Fruit fly (Drosophila melanogaster) whole organism, prepupa: ENCODE results near the gene SC35.
A peak's percentile ranks its signal among the peaks of the same experiment; 100 is the strongest.

Source experiments
- Blimp-1 ChIP-seq: fragments of 200-800 bp; sonication (Bioruptor generic); optimal IDR thresholded peaks from 3 replicates; lab custom pipeline; 2017; ENCODE audit warnings: missing biosample characterization, missing genetic modification characterization, mild to moderate bottlenecking, moderate library complexity, missing genetic modification reagents
- CG10631 ChIP-seq: fragments of 200-800 bp; sonication (Bioruptor generic); optimal IDR thresholded peaks from 2 replicates; lab custom pipeline; 2016; ENCODE audit warnings: missing biosample characterization, missing genetic modification characterization
- CG10669 ChIP-seq: fragments of 200-800 bp; sonication (Bioruptor generic); optimal IDR thresholded peaks from 3 replicates; lab custom pipeline; 2018; ENCODE audit warnings: missing biosample characterization, mild to moderate bottlenecking, missing genetic modification characterization, moderate library complexity
- CG11294 ChIP-seq: fragments of 200-800 bp; sonication (Bioruptor generic); IDR thresholded peaks from 2 replicates; pipeline ENCODE4 v1.3.6; 2022; ENCODE audit warnings: missing biosample characterization, missing genetic modification characterization
- CG11762 ChIP-seq: fragments of 200-800 bp; sonication (Bioruptor generic); optimal IDR thresholded peaks from 3 replicates; lab custom pipeline; 2016; ENCODE audit warnings: missing biosample characterization, missing genetic modification characterization; ENCODE audit not compliant: insufficient read depth
- CG11902 ChIP-seq: fragments of 200-800 bp; sonication (Bioruptor generic); optimal IDR thresholded peaks from 3 replicates; lab custom pipeline; 2016; ENCODE audit warnings: missing biosample characterization, missing genetic modification characterization
- CG15336 ChIP-seq: fragments of 200-800 bp; sonication (Bioruptor generic); IDR thresholded peaks from 2 replicates; pipeline ENCODE4 v1.3.6; 2022; ENCODE audit warnings: missing biosample characterization, missing genetic modification characterization
- CG1621 ChIP-seq: fragments of 200-800 bp; sonication (Bioruptor generic); optimal IDR thresholded peaks from 3 replicates; lab custom pipeline; 2018; ENCODE audit warnings: missing biosample characterization, mild to moderate bottlenecking, missing genetic modification characterization
- CG3032 ChIP-seq: fragments of 200-800 bp; optimal IDR thresholded peaks from 2 replicates; lab custom pipeline; 2019; ENCODE audit warnings: missing biosample characterization, mild to moderate bottlenecking, missing genetic modification characterization, moderate library complexity
- CG31627 ChIP-seq: fragments of 200-800 bp; sonication (Bioruptor generic); optimal IDR thresholded peaks from 3 replicates; lab custom pipeline; 2016; ENCODE audit warnings: missing biosample characterization, missing genetic modification characterization
- CG32006 ChIP-seq: fragments of 200-800 bp; sonication (Bioruptor generic); optimal IDR thresholded peaks from 3 replicates; lab custom pipeline; 2017; ENCODE audit warnings: missing biosample characterization, mild to moderate bottlenecking, missing genetic modification characterization
- CG34406 ChIP-seq: fragments of 200-800 bp; sonication (Bioruptor generic); optimal IDR thresholded peaks from 3 replicates; lab custom pipeline; 2016; ENCODE audit warnings: missing biosample characterization, missing genetic modification characterization
- CG3919 ChIP-seq: fragments of 200-800 bp; sonication (Bioruptor generic); optimal IDR thresholded peaks from 3 replicates; lab custom pipeline; 2016; ENCODE audit warnings: missing biosample characterization, missing genetic modification characterization
- CG6163 ChIP-seq: fragments of 200-800 bp; sonication (Bioruptor generic); IDR thresholded peaks from 3 replicates; pipeline ENCODE4 v1.3.6; 2022; ENCODE audit warnings: missing biosample characterization, missing genetic modification characterization
- CG6808 ChIP-seq: fragments of 200-800 bp; sonication (Bioruptor generic); optimal IDR thresholded peaks from 3 replicates; lab custom pipeline; 2017; ENCODE audit warnings: missing biosample characterization, missing genetic modification characterization, mild to moderate bottlenecking, moderate library complexity, missing genetic modification reagents
- CG6854 ChIP-seq: fragments of 200-800 bp; sonication (Bioruptor generic); optimal IDR thresholded peaks from 2 replicates; lab custom pipeline; 2017; ENCODE audit warnings: missing biosample characterization, mild to moderate bottlenecking, missing genetic modification characterization
- CG7368 ChIP-seq: fragments of 200-800 bp; sonication (Bioruptor generic); optimal IDR thresholded peaks from 3 replicates; lab custom pipeline; 2016; ENCODE audit warnings: missing biosample characterization, missing genetic modification characterization
- CG8119 ChIP-seq: fragments of 200-800 bp; sonication (Bioruptor generic); IDR thresholded peaks from 3 replicates; pipeline ENCODE4 v1.3.6; 2022; ENCODE audit warnings: missing biosample characterization, missing genetic modification characterization
- CG8632 ChIP-seq: fragments of 200-800 bp; sonication (Bioruptor generic); optimal IDR thresholded peaks from 3 replicates; lab custom pipeline; 2016; ENCODE audit warnings: missing biosample characterization, missing genetic modification characterization
- CG9139 ChIP-seq: fragments of 200-800 bp; sonication (Bioruptor generic); optimal IDR thresholded peaks from 3 replicates; lab custom pipeline; 2017; ENCODE audit warnings: missing biosample characterization, mild to moderate bottlenecking, missing genetic modification characterization
- Eip75B ChIP-seq: fragments of 200-800 bp; sonication (Bioruptor generic); optimal IDR thresholded peaks from 3 replicates; lab custom pipeline; 2016; ENCODE audit warnings: missing biosample characterization, missing genetic modification characterization
- Eip78C ChIP-seq: fragments of 200-800 bp; sonication (Bioruptor generic); peaks from one replicate; lab custom pipeline; 2016; ENCODE audit warnings: missing biosample characterization, missing genetic modification characterization
- Eip93F ChIP-seq: fragments of 200-800 bp; sonication (Bioruptor generic); optimal IDR thresholded peaks from 2 replicates; lab custom pipeline; 2016; ENCODE audit warnings: missing biosample characterization, mild to moderate bottlenecking, missing genetic modification characterization
- Ets96B ChIP-seq: fragments of 200-800 bp; optimal IDR thresholded peaks from 2 replicates; lab custom pipeline; 2019; ENCODE audit warnings: missing biosample characterization, mild to moderate bottlenecking, missing genetic modification characterization, moderate library complexity
- Gug ChIP-seq: fragments of 200-800 bp; sonication (Bioruptor generic); IDR thresholded peaks from 2 replicates; pipeline ENCODE4 v1.3.6; 2022; ENCODE audit warnings: missing biosample characterization, missing genetic modification characterization
- Hr38 ChIP-seq: sonication (Bioruptor generic); optimal IDR thresholded peaks from 2 replicates; lab custom pipeline; 2016; ENCODE audit warnings: missing biosample characterization, missing genetic modification characterization
- Hr39 ChIP-seq: fragments of 200-800 bp; sonication (Bioruptor generic); optimal IDR thresholded peaks from 2 replicates; lab custom pipeline; 2016; ENCODE audit warnings: missing biosample characterization, missing genetic modification characterization
- Hr4 ChIP-seq: fragments of 200-800 bp; sonication (Bioruptor generic); optimal IDR thresholded peaks from 3 replicates; lab custom pipeline; 2016; ENCODE audit warnings: missing biosample characterization, missing genetic modification characterization
- Lpt ChIP-seq: fragments of 200-800 bp; sonication (Bioruptor generic); optimal IDR thresholded peaks from 3 replicates; lab custom pipeline; 2016; ENCODE audit warnings: missing biosample characterization, missing genetic modification characterization
- Met ChIP-seq: fragments of 200-800 bp; sonication (Bioruptor generic); optimal IDR thresholded peaks from 3 replicates; lab custom pipeline; 2016; ENCODE audit warnings: missing biosample characterization, missing genetic modification characterization
- Smox ChIP-seq: fragments of 200-800 bp; sonication (Bioruptor generic); optimal IDR thresholded peaks from 3 replicates; lab custom pipeline; 2016; ENCODE audit warnings: missing biosample characterization, missing genetic modification characterization
- Sox102F ChIP-seq: fragments of 200-800 bp; sonication (Bioruptor generic); optimal IDR thresholded peaks from 2 replicates; lab custom pipeline; 2016; ENCODE audit warnings: missing biosample characterization, mild to moderate bottlenecking, missing genetic modification characterization
- Sox14 ChIP-seq: fragments of 200-800 bp; sonication (Bioruptor generic); optimal IDR thresholded peaks from 3 replicates; lab custom pipeline; 2016; ENCODE audit warnings: missing biosample characterization, missing genetic modification characterization
- Sox15 ChIP-seq: fragments of 200-800 bp; sonication (Bioruptor generic); optimal IDR thresholded peaks from 3 replicates; lab custom pipeline; 2016; ENCODE audit warnings: missing biosample characterization, missing genetic modification characterization
- achi ChIP-seq: fragments of 200-800 bp; sonication (Bioruptor generic); optimal IDR thresholded peaks from 3 replicates; lab custom pipeline; 2016; ENCODE audit warnings: missing biosample characterization, missing genetic modification characterization
- acj6 ChIP-seq: fragments of 200-800 bp; sonication (Bioruptor generic); optimal IDR thresholded peaks from 3 replicates; lab custom pipeline; 2016; ENCODE audit warnings: missing biosample characterization, missing genetic modification characterization
- cyc ChIP-seq: fragments of 200-800 bp; sonication (Bioruptor generic); optimal IDR thresholded peaks from 3 replicates; lab custom pipeline; 2016; ENCODE audit warnings: missing biosample characterization, missing genetic modification characterization
- dac ChIP-seq: fragments of 200-800 bp; sonication (Bioruptor generic); optimal IDR thresholded peaks from 2 replicates; lab custom pipeline; 2017; ENCODE audit warnings: missing biosample characterization, mild to moderate bottlenecking, missing genetic modification characterization
- esn ChIP-seq: fragments of 200-800 bp; sonication (Bioruptor generic); optimal IDR thresholded peaks from 2 replicates; lab custom pipeline; 2016; ENCODE audit warnings: missing biosample characterization, mild to moderate bottlenecking, missing genetic modification characterization, moderate library complexity
- fd59A ChIP-seq: fragments of 200-800 bp; sonication (Bioruptor generic); optimal IDR thresholded peaks from 2 replicates; lab custom pipeline; 2017; ENCODE audit warnings: missing biosample characterization, mild to moderate bottlenecking, missing genetic modification characterization, missing genetic modification reagents
- fd85E ChIP-seq: fragments of 200-800 bp; sonication (Bioruptor generic); optimal IDR thresholded peaks from 3 replicates; lab custom pipeline; 2016; ENCODE audit warnings: missing biosample characterization, missing genetic modification characterization
- lz ChIP-seq: fragments of 200-800 bp; sonication (Bioruptor generic); optimal IDR thresholded peaks from 3 replicates; lab custom pipeline; 2016; ENCODE audit warnings: missing biosample characterization, missing genetic modification characterization
- net ChIP-seq: fragments of 200-800 bp; sonication (Bioruptor generic); optimal IDR thresholded peaks from 3 replicates; lab custom pipeline; 2016; ENCODE audit warnings: missing biosample characterization, missing genetic modification characterization
- pdm3 ChIP-seq: fragments of 200-800 bp; sonication (Bioruptor generic); optimal IDR thresholded peaks from 3 replicates; lab custom pipeline; 2016; ENCODE audit warnings: missing biosample characterization, missing genetic modification characterization
- spab ChIP-seq: fragments of 200-800 bp; sonication (Bioruptor generic); optimal IDR thresholded peaks from 2 replicates; lab custom pipeline; 2017; ENCODE audit warnings: missing biosample characterization, mild to moderate bottlenecking, missing genetic modification characterization, missing genetic modification reagents
- ss ChIP-seq, 2 experiments: fragments of 200-800 bp; sonication (Bioruptor generic); optimal IDR thresholded peaks; 2 replicates in 1 of 2; 3 replicates in 1 of 2; lab custom pipeline; 2017 to 2018; ENCODE audit warnings: mild to moderate bottlenecking in 2 of 2, missing biosample characterization in 2 of 2, missing genetic modification characterization in 2 of 2, moderate library complexity in 1 of 2
- topi ChIP-seq: fragments of 200-800 bp; sonication (Bioruptor generic); optimal IDR thresholded peaks from 3 replicates; lab custom pipeline; 2016; ENCODE audit warnings: missing biosample characterization, missing genetic modification characterization
- vri ChIP-seq: fragments of 200-800 bp; sonication (Bioruptor generic); optimal IDR thresholded peaks from 3 replicates; lab custom pipeline; 2016; ENCODE audit warnings: missing biosample characterization, mild to moderate bottlenecking, missing genetic modification characterization

Gene SC35

dm6 chr2L:12435428-12435827 is 963 bp upstream of the SC35 start:
- TF ChIP-seq CG11902 (GFP tag; lab: Kevin White, UChicago) (no peak), CG1621 (no peak), CG10669 (GFP tag; lab: Kevin White, UChicago) (no peak), Sox15 (GFP tag; lab: Kevin White, UChicago) (no peak), Smox (GFP tag; lab: Kevin White, UChicago) (no peak), Lpt (no peak), Eip78C (GFP tag; lab: Kevin White, UChicago) (peak; percentile 5)

- TF ChIP-seq CG10631, result peak; percentile 83
- peak; percentile 35 for TF ChIP-seq CG10669 (GFP tag; lab: Kevin White, UChicago)
- peak; percentile 62 for TF ChIP-seq achi (GFP tag; lab: Kevin White, UChicago)
- peak; percentile 52; the same call in 2 of the 3 replicates for TF ChIP-seq CG6163
- TF ChIP-seq Gug (GFP tag; lab: Robert Waterston, UW), result peak; percentile 56; the same call in 1 of the 2 replicates
- TF ChIP-seq Eip75B (GFP tag; lab: Kevin White, UChicago), result peak; percentile 38
- TF ChIP-seq CG9139 (GFP tag; lab: Kevin White, UChicago), result no peak
- peak; percentile 38 for TF ChIP-seq Sox15 (GFP tag; lab: Kevin White, UChicago)
- peak; percentile 58 for TF ChIP-seq CG3919 (GFP tag; lab: Kevin White, UChicago)
- no peak for TF ChIP-seq Blimp-1
- peak; percentile 36 for TF ChIP-seq dac (GFP tag; lab: Kevin White, UChicago)
- TF ChIP-seq Lpt, result peak; percentile 48
- TF ChIP-seq fd85E (GFP tag; lab: Kevin White, UChicago), result no peak
- TF ChIP-seq topi (GFP tag; lab: Kevin White, UChicago), result peak; percentile 51
- TF ChIP-seq Hr4, result peak; percentile 51
- TF ChIP-seq Sox102F, result peak; percentile 36
- TF ChIP-seq CG11902 (GFP tag; lab: Kevin White, UChicago), result peak; percentile 39
- TF ChIP-seq Ets96B (tag; lab: Kevin White, UChicago), result peak; percentile 70
- TF ChIP-seq CG11762 (GFP tag; lab: Kevin White, UChicago), result peak; percentile 14
- no peak for TF ChIP-seq Hr38 (GFP tag; lab: Kevin White, UChicago)
- peak; percentile 3 for TF ChIP-seq Eip93F
- no peak for TF ChIP-seq fd59A (GFP tag; lab: Kevin White, UChicago)
- TF ChIP-seq vri, result peak; percentile 73
- peak in 1 of 2 experiments; percentile 45 for TF ChIP-seq ss (GFP tag; optimal IDR thresholded peaks at IDR 0.05; lab: Kevin White, UChicago)
- TF ChIP-seq CG34406 (GFP tag; lab: Kevin White, UChicago), result peak; percentile 76
- no peak for TF ChIP-seq CG6854 (GFP tag; lab: Kevin White, UChicago)
- peak; percentile 68 for TF ChIP-seq esn (GFP tag; lab: Kevin White, UChicago)
- TF ChIP-seq CG8632 (GFP tag; lab: Kevin White, UChicago), result peak; percentile 78
- peak; percentile 73 for TF ChIP-seq CG32006 (GFP tag; lab: Kevin White, UChicago)
- TF ChIP-seq CG31627, result peak; percentile 26
- peak; percentile 43 for TF ChIP-seq cyc (GFP tag; lab: Kevin White, UChicago)
- TF ChIP-seq net (GFP tag; lab: Kevin White, UChicago), result peak; percentile 49
- peak; percentile 29 for TF ChIP-seq lz (GFP tag; lab: Kevin White, UChicago)
- peak; percentile 67 for TF ChIP-seq CG15336
- peak; percentile 79 for TF ChIP-seq CG3032 (tag; lab: Kevin White, UChicago)
- TF ChIP-seq CG8119, result peak; percentile 74; the same call in 2 of the 3 replicates
- TF ChIP-seq acj6, result peak; percentile 76
- peak; percentile 43; the same call in 1 of the 2 replicates for TF ChIP-seq CG11294 (GFP tag; lab: Robert Waterston, UW)
- TF ChIP-seq CG7368 (GFP tag; lab: Kevin White, UChicago), result peak; percentile 49
- peak; percentile 29 for TF ChIP-seq Hr39 (GFP tag; lab: Kevin White, UChicago)
- TF ChIP-seq spab, result peak; percentile 18
- TF ChIP-seq Sox14, result no peak
- TF ChIP-seq CG6808 (GFP tag; lab: Kevin White, UChicago), result peak; percentile 37
- TF ChIP-seq Met (GFP tag; lab: Kevin White, UChicago), result peak; percentile 30
- peak; percentile 60 for TF ChIP-seq pdm3
Measured at dm6 chr2L:12433712-12434534, 542 bp downstream of the SC35 start, which contains the start of gene eRF3. eRF3 (plus strand) TSS chr2L:12434452.
